Fruit fly (Drosophila melanogaster): ENCODE data around the gene CG32024.

CG32024 gene

dm6 chr3L:8763037-8763454 lies 44.4 kb upstream of the CG32024 start (continued):
- TF ChIP-seq Lim3 (GFP tag; IDR thresholded peaks at IDR 0.05) (no peak), cato (GFP tag; optimal IDR thresholded peaks at IDR 0.05; ENCODE audit: borderline replicate concordance) (no peak), Hmr (GFP tag; optimal IDR thresholded peaks at IDR 0.05) (peak; percentile 42), CG13894 (tag; optimal IDR thresholded peaks at IDR 0.05) (no peak), CG18599 (GFP tag; optimal IDR thresholded peaks at IDR 0.05) (peak; percentile 27), pb (GFP tag; optimal IDR thresholded peaks at IDR 0.05) (no peak), cas (GFP tag; IDR thresholded peaks at IDR 0.05) (no peak), CG10543 (GFP tag; optimal IDR thresholded peaks at IDR 0.05) (peak; percentile 60), corto (GFP tag; optimal IDR thresholded peaks at IDR 0.05) (no peak), Eip74EF (GFP tag; optimal IDR thresholded peaks at IDR 0.05) (no peak), CG12299 (tag; optimal IDR thresholded peaks at IDR 0.05) (no peak), CG4820 (GFP tag; optimal IDR thresholded peaks at IDR 0.05) (no peak), CG7963 (GFP tag; IDR thresholded peaks at IDR 0.05; ENCODE audit: partially characterized antibody) (no peak), CG11560 (tag; IDR thresholded peaks at IDR 0.05) (no peak), NfI (GFP tag; optimal IDR thresholded peaks at IDR 0.05) (peak; percentile 64), CG12769 (tag; optimal IDR thresholded peaks at IDR 0.05) (peak; percentile 68), salm (tag; optimal IDR thresholded peaks at IDR 0.05) (no peak), Hr3 (GFP tag; optimal IDR thresholded peaks at IDR 0.05) (peak; percentile 17), lmd (GFP tag; IDR thresholded peaks at IDR 0.05) (peak; percentile 66), CG17568 (GFP tag; optimal IDR thresholded peaks at IDR 0.05) (peak; percentile 14), knrl (GFP tag; IDR thresholded peaks at IDR 0.05; ENCODE audit: partially characterized antibody) (no peak; the same call in 2 of the 3 replicates), rib (GFP tag; IDR thresholded peaks at IDR 0.05) (no peak), Aef1 (GFP tag; IDR thresholded peaks at IDR 0.05) (peak; percentile 43; the same call in 2 of the 3 replicates), wek (GFP tag; optimal IDR thresholded peaks at IDR 0.05) (no peak), CG2712 (tag; optimal IDR thresholded peaks at IDR 0.05) (no peak), dmrt11E (tag; optimal IDR thresholded peaks at IDR 0.05) (no peak), CG12219 (GFP tag; optimal IDR thresholded peaks at IDR 0.05) (no peak), CG9609 (GFP tag; optimal IDR thresholded peaks at IDR 0.05) (peak; percentile 16), ase (GFP tag; IDR thresholded peaks at IDR 0.05) (no peak; the same call in 2 of the 3 replicates), emc (GFP tag; optimal IDR thresholded peaks at IDR 0.05) (no peak), gsb-n (tag; optimal IDR thresholded peaks at IDR 0.05) (no peak), Dek (tag; optimal IDR thresholded peaks at IDR 0.05) (no peak), nom (GFP tag; optimal IDR thresholded peaks at IDR 0.05) (no peak), CG12155 (GFP tag; optimal IDR thresholded peaks at IDR 0.05) (peak; percentile 49), usp (GFP tag; optimal IDR thresholded peaks at IDR 0.05) (no peak), CG1832 (GFP tag; optimal IDR thresholded peaks at IDR 0.05) (no peak), Camta (GFP tag; optimal IDR thresholded peaks at IDR 0.05) (no peak), CG32532 (GFP tag; IDR thresholded peaks at IDR 0.05) (peak; percentile 53; the same call in 1 of the 2 replicates), CG2202 (tag; optimal IDR thresholded peaks at IDR 0.05) (no peak), yki (optimal IDR thresholded peaks at IDR 0.05) (no peak), jing (GFP tag; optimal IDR thresholded peaks at IDR 0.05) (no peak), CG12659 (GFP tag; optimal IDR thresholded peaks at IDR 0.05) (peak; percentile 38), dpn (GFP tag; optimal IDR thresholded peaks at IDR 0.05) (peak in 1 of 2 experiments; percentile 53), org-1 (GFP tag; optimal IDR thresholded peaks at IDR 0.05) (no peak), CG7357 (GFP tag; IDR thresholded peaks at IDR 0.05) (no peak), dimm (GFP tag; IDR thresholded peaks at IDR 0.05) (no peak), pnt (GFP tag; optimal IDR thresholded peaks at IDR 0.05) (no peak), tin (GFP tag; optimal IDR thresholded peaks at IDR 0.05) (no peak), fd96Cb (tag; optimal IDR thresholded peaks at IDR 0.05) (peak; percentile 0), Nf-YC (tag; optimal IDR thresholded peaks at IDR 0.05) (no peak), CG42726 (GFP tag; IDR thresholded peaks at IDR 0.05; ENCODE audit: partially characterized antibody) (no peak)

Measured in whole organism, embryonic.